Worm (Caenorhabditis elegans) whole organism, L1 larva: ENCODE measurements around the gene T04H1.12.

Experiments used
- aly-2 ChIP-seq: fragments of 150-350 bp; optimal IDR thresholded peaks from 2 replicates; lab custom pipeline; 2014; ENCODE audit warnings: missing biosample characterization, missing genetic modification characterization
- elt-3 ChIP-seq, 6 experiments: fragments of 150-350 bp in 1 of 6; sonication (generic microtip); optimal IDR thresholded peaks; 2 replicates each; lab custom pipeline; 2017 to 2018; ENCODE audit warnings: missing biosample characterization in 6 of 6, missing genetic modification characterization in 6 of 6, inconsistent platforms in 1 of 6
- fkh-10 ChIP-seq: sonication (generic microtip); optimal IDR thresholded peaks from 2 replicates; lab custom pipeline; 2017; ENCODE audit warnings: missing biosample characterization, missing genetic modification reagents, missing genetic modification characterization
- lin-35 ChIP-seq, 2 experiments: fragments of 150-350 bp; optimal IDR thresholded peaks; 2 replicates each; lab custom pipeline; 2014; ENCODE audit warnings: missing biosample characterization in 2 of 2, missing genetic modification characterization in 2 of 2, missing genetic modification reagents in 2 of 2
- lin-39 ChIP-seq: fragments of 150-350 bp; optimal IDR thresholded peaks from 2 replicates; lab custom pipeline; 2014; ENCODE audit warnings: missing biosample characterization, missing genetic modification reagents, missing genetic modification characterization
- nhr-28 ChIP-seq: fragments of 150-350 bp; optimal IDR thresholded peaks from 2 replicates; lab custom pipeline; 2014; ENCODE audit warnings: missing biosample characterization, missing genetic modification characterization
- nhr-76 ChIP-seq: sonication (generic microtip); optimal IDR thresholded peaks from 2 replicates; lab custom pipeline; 2017; ENCODE audit warnings: missing biosample characterization, missing genetic modification characterization
- ztf-4 ChIP-seq: fragments of 150-350 bp; optimal IDR thresholded peaks from 2 replicates; lab custom pipeline; 2014; ENCODE audit warnings: missing biosample characterization, missing genetic modification characterization

DNA sequence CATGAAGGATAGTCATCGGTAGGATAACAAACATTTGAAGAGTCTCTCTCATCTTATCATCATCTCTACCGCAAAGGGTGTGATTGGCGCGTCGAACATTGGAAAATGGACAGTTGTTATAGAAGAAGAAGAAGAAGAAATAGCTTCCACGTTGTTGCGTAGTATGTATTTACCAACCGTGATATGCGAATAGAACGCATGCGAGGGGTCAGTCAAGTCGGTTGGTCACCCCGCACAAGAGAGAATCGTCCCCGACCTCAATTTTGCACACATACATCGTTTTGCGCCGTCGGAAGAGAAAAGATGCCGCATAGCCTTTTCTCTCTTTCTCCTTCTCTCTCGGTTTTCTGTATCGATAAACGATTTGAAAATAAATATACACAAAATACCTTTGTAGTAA is 39.6 kb downstream of the T04H1.12 start:
- TF ChIP-seq lin-39 (tag; lab: Kevin White, UChicago) = no peak
- no peak for TF ChIP-seq nhr-76 (tag; lab: Kevin White, UChicago)
- TF ChIP-seq lin-35 (GFP tag; optimal IDR thresholded peaks at IDR 0.05; lab: Kevin White, UChicago) = peak in 1 of 2 experiments; percentile 10
- TF ChIP-seq ztf-4 (tag; lab: Kevin White, UChicago) = no peak
- TF ChIP-seq nhr-28 (tag; lab: Kevin White, UChicago) = no peak
- TF ChIP-seq aly-2 = no peak
- TF ChIP-seq fkh-10 (GFP tag; lab: Kevin White, UChicago) = no peak
- TF ChIP-seq elt-3 (tag; optimal IDR thresholded peaks at IDR 0.05; lab: Kevin White, UChicago) = no peak
